Fruit fly (Drosophila melanogaster) whole organism, pupa: ENCODE data around the gene Vm26Ac.

ENCODE experiments used
- CG10348 ChIP-seq: fragments of 200-800 bp; sonication (Bioruptor generic); IDR thresholded peaks from 2 replicates; pipeline ENCODE4 v1.3.6; 2022; ENCODE audit warnings: missing biosample characterization, missing genetic modification characterization
- CG12605 ChIP-seq: fragments of 200-800 bp; sonication (Bioruptor generic); IDR thresholded peaks from 2 replicates; pipeline ENCODE4 v1.3.6; 2022; ENCODE audit warnings: missing biosample characterization, missing genetic modification characterization
- CG13204 ChIP-seq: fragments of 200-800 bp; sonication (Bioruptor generic); optimal IDR thresholded peaks from 2 replicates; lab custom pipeline; 2018; ENCODE audit warnings: missing biosample characterization, mild to moderate bottlenecking, missing genetic modification characterization, moderate library complexity
- CG14655 ChIP-seq: fragments of 200-800 bp; sonication (Bioruptor generic); optimal IDR thresholded peaks from 3 replicates; lab custom pipeline; 2017; ENCODE audit warnings: mild to moderate bottlenecking, missing biosample characterization, missing genetic modification reagents, missing genetic modification characterization
- CG15710 ChIP-seq: fragments of 200-800 bp; sonication (Bioruptor generic); optimal IDR thresholded peaks from 2 replicates; lab custom pipeline; 2018; ENCODE audit warnings: missing biosample characterization, mild to moderate bottlenecking, missing genetic modification characterization, moderate library complexity
- CG17806 ChIP-seq: fragments of 200-800 bp; sonication (Bioruptor generic); optimal IDR thresholded peaks from 2 replicates; lab custom pipeline; 2018; ENCODE audit warnings: missing biosample characterization, mild to moderate bottlenecking, missing genetic modification characterization, moderate library complexity
- CG32121 ChIP-seq: fragments of 200-800 bp; sonication (Bioruptor generic); IDR thresholded peaks from 2 replicates; pipeline ENCODE4 v1.3.6; 2022; ENCODE audit warnings: missing biosample characterization, missing genetic modification characterization
- CG34367 ChIP-seq: fragments of 200-800 bp; sonication (Bioruptor generic); optimal IDR thresholded peaks from 2 replicates; lab custom pipeline; 2018; ENCODE audit warnings: missing biosample characterization, mild to moderate bottlenecking, missing genetic modification characterization
- CG4496 ChIP-seq: fragments of 200-800 bp; sonication (Bioruptor generic); IDR thresholded peaks from 3 replicates; pipeline ENCODE4 v1.3.6; 2022; ENCODE audit warnings: missing biosample characterization, missing genetic modification characterization
- CG8159 ChIP-seq: fragments of 200-800 bp; sonication (Bioruptor generic); optimal IDR thresholded peaks from 3 replicates; lab custom pipeline; 2018; ENCODE audit warnings: missing biosample characterization, mild to moderate bottlenecking, missing genetic modification characterization, moderate library complexity
- CG8301 ChIP-seq: fragments of 200-800 bp; sonication (Bioruptor generic); optimal IDR thresholded peaks from 2 replicates; lab custom pipeline; 2018; ENCODE audit warnings: missing biosample characterization, mild to moderate bottlenecking, missing genetic modification characterization
- CG9948 ChIP-seq: fragments of 200-800 bp; sonication (Bioruptor generic); optimal IDR thresholded peaks from 2 replicates; lab custom pipeline; 2018; ENCODE audit warnings: missing biosample characterization, mild to moderate bottlenecking, missing genetic modification characterization, moderate library complexity
- D1 ChIP-seq: fragments of 200-800 bp; sonication (Bioruptor generic); optimal IDR thresholded peaks from 2 replicates; lab custom pipeline; 2018; ENCODE audit warnings: missing biosample characterization, mild to moderate bottlenecking, missing genetic modification characterization, moderate library complexity
- EcR ChIP-seq: fragments of 200-800 bp; sonication (Bioruptor generic); optimal IDR thresholded peaks from 3 replicates; lab custom pipeline; 2019; ENCODE audit warnings: missing biosample characterization, missing genetic modification characterization, mild to moderate bottlenecking, moderate library complexity, missing genetic modification reagents
- Ets98B ChIP-seq: fragments of 200-800 bp; sonication (Bioruptor generic); IDR thresholded peaks from 2 replicates; pipeline ENCODE4 v1.3.6; 2022; ENCODE audit warnings: missing biosample characterization, missing genetic modification characterization
- Pif1A ChIP-seq: fragments of 200-800 bp; sonication (Bioruptor generic); optimal IDR thresholded peaks from 3 replicates; lab custom pipeline; 2016; ENCODE audit warnings: missing biosample characterization, missing genetic modification characterization
- Pif1B ChIP-seq: fragments of 200-800 bp; sonication (Bioruptor generic); optimal IDR thresholded peaks from 3 replicates; lab custom pipeline; 2016; ENCODE audit warnings: missing biosample characterization, missing genetic modification characterization
- Snoo ChIP-seq: fragments of 200-800 bp; sonication (Bioruptor generic); optimal IDR thresholded peaks from 3 replicates; lab custom pipeline; 2017; ENCODE audit warnings: missing biosample characterization, mild to moderate bottlenecking, missing genetic modification characterization, inconsistent platforms
- fd96Ca ChIP-seq: fragments of 200-800 bp; sonication (Bioruptor generic); IDR thresholded peaks from 3 replicates; pipeline ENCODE4 v1.3.6; 2022; ENCODE audit warnings: missing biosample characterization, missing genetic modification characterization
- gl ChIP-seq: fragments of 200-800 bp; sonication (Bioruptor generic); optimal IDR thresholded peaks from 2 replicates; lab custom pipeline; 2018; ENCODE audit warnings: missing biosample characterization, mild to moderate bottlenecking, missing genetic modification characterization
- rn ChIP-seq: fragments of 200-800 bp; sonication (Bioruptor generic); IDR thresholded peaks from 2 replicates; pipeline ENCODE4 v1.3.6; 2022; ENCODE audit warnings: missing biosample characterization, missing genetic modification characterization

Vm26Ac gene

dm6 chr2L:5964211-5964610 lies 5.8 kb upstream of the Vm26Ac start:
- TF ChIP-seq CG10348: no peak
- TF ChIP-seq EcR (GFP tag; lab: Kevin White, UChicago): no peak
- no peak for TF ChIP-seq CG12605 (GFP tag; lab: Robert Waterston, UW)
- TF ChIP-seq CG13204: no peak
- TF ChIP-seq CG32121 (GFP tag; lab: Robert Waterston, UW): no peak
- TF ChIP-seq Pif1B (GFP tag; lab: Kevin White, UChicago): no peak
- TF ChIP-seq, all 21 proteins: peak for 0

- no peak for TF ChIP-seq CG10348
- no peak for TF ChIP-seq CG13204
- no peak for TF ChIP-seq Ets98B (GFP tag; lab: Robert Waterston, UW)
- no peak for TF ChIP-seq CG9948 (tag; lab: Kevin White, UChicago)
- TF ChIP-seq CG34367 (tag; lab: Kevin White, UChicago): no peak
- TF ChIP-seq CG15710: no peak
- no peak for TF ChIP-seq gl (tag; lab: Kevin White, UChicago)
- no peak for TF ChIP-seq CG8301
- no peak for TF ChIP-seq CG12605 (GFP tag; lab: Robert Waterston, UW)
- no peak for TF ChIP-seq CG8159 (tag; lab: Kevin White, UChicago)
- TF ChIP-seq D1 (tag; lab: Kevin White, UChicago): no peak
- TF ChIP-seq CG32121 (GFP tag; lab: Robert Waterston, UW): no peak
- TF ChIP-seq Snoo (tag; lab: Kevin White, UChicago): no peak
- no peak for TF ChIP-seq rn (GFP tag; lab: Robert Waterston, UW)
- no peak for TF ChIP-seq CG14655
- TF ChIP-seq fd96Ca (GFP tag; lab: Robert Waterston, UW): no peak
- no peak for TF ChIP-seq CG4496 (GFP tag; lab: Robert Waterston, UW)
- no peak for TF ChIP-seq CG17806 (tag; lab: Kevin White, UChicago)
Observed at dm6 chr2L:5963251-5963650, 4.8 kb upstream of the Vm26Ac start.

- no peak for TF ChIP-seq rn (GFP tag; lab: Robert Waterston, UW)
- no peak for TF ChIP-seq CG10348
- no peak for TF ChIP-seq CG34367 (tag; lab: Kevin White, UChicago)
- no peak for TF ChIP-seq CG4496 (GFP tag; lab: Robert Waterston, UW)
- no peak for TF ChIP-seq CG8301
- no peak for TF ChIP-seq CG9948 (tag; lab: Kevin White, UChicago)
- no peak for TF ChIP-seq Ets98B (GFP tag; lab: Robert Waterston, UW)
- no peak for TF ChIP-seq CG17806 (tag; lab: Kevin White, UChicago)
- TF ChIP-seq CG13204: no peak
- no peak for TF ChIP-seq CG15710
- TF ChIP-seq CG8159 (tag; lab: Kevin White, UChicago): no peak
- TF ChIP-seq Pif1B (GFP tag; lab: Kevin White, UChicago): no peak
- TF ChIP-seq Snoo (tag; lab: Kevin White, UChicago): no peak
- TF ChIP-seq D1 (tag; lab: Kevin White, UChicago): no peak
- TF ChIP-seq gl (tag; lab: Kevin White, UChicago): no peak
- no peak for TF ChIP-seq CG14655
- TF ChIP-seq CG32121 (GFP tag; lab: Robert Waterston, UW): no peak
- TF ChIP-seq fd96Ca (GFP tag; lab: Robert Waterston, UW): no peak
Observed at dm6 chr2L:5961169-5961918, 2.9 kb upstream of the Vm26Ac start.

dm6 chr2L:5959863-5960658 lies 1.6 kb upstream of the Vm26Ac start, which contains the start of gene Vm26Aa:
TSS of gene Vm26Aa (minus strand) at chr2L:5960340.
- no peak for TF ChIP-seq CG8159 (tag; lab: Kevin White, UChicago)
- TF ChIP-seq CG12605 (GFP tag; lab: Robert Waterston, UW): no peak
- TF ChIP-seq CG10348: no peak
- no peak for TF ChIP-seq gl (tag; lab: Kevin White, UChicago)
- TF ChIP-seq CG9948 (tag; lab: Kevin White, UChicago): no peak
- no peak for TF ChIP-seq CG13204
- no peak for TF ChIP-seq Pif1A (GFP tag; lab: Kevin White, UChicago)
- no peak for TF ChIP-seq EcR (GFP tag; lab: Kevin White, UChicago)
- TF ChIP-seq CG15710: no peak
- TF ChIP-seq CG8301: no peak
- no peak for TF ChIP-seq fd96Ca (GFP tag; lab: Robert Waterston, UW)
- no peak for TF ChIP-seq Snoo (tag; lab: Kevin White, UChicago)
- no peak for TF ChIP-seq Pif1B (GFP tag; lab: Kevin White, UChicago)
- no peak for TF ChIP-seq CG32121 (GFP tag; lab: Robert Waterston, UW)

- TF ChIP-seq gl (tag; lab: Kevin White, UChicago): no peak
- no peak for TF ChIP-seq CG9948 (tag; lab: Kevin White, UChicago)
- no peak for TF ChIP-seq CG8301
- no peak for TF ChIP-seq CG32121 (GFP tag; lab: Robert Waterston, UW)
- no peak for TF ChIP-seq CG15710
- no peak for TF ChIP-seq CG14655
- no peak for TF ChIP-seq CG34367 (tag; lab: Kevin White, UChicago)
- no peak for TF ChIP-seq CG12605 (GFP tag; lab: Robert Waterston, UW)
- TF ChIP-seq CG10348: no peak
- no peak for TF ChIP-seq Snoo (tag; lab: Kevin White, UChicago)
- TF ChIP-seq EcR (GFP tag; lab: Kevin White, UChicago): no peak
- no peak for TF ChIP-seq CG17806 (tag; lab: Kevin White, UChicago)
- no peak for TF ChIP-seq CG4496 (GFP tag; lab: Robert Waterston, UW)
- no peak for TF ChIP-seq Ets98B (GFP tag; lab: Robert Waterston, UW)
- no peak for TF ChIP-seq CG8159 (tag; lab: Kevin White, UChicago)
- no peak for TF ChIP-seq fd96Ca (GFP tag; lab: Robert Waterston, UW)
- no peak for TF ChIP-seq Pif1B (GFP tag; lab: Kevin White, UChicago)
- no peak for TF ChIP-seq D1 (tag; lab: Kevin White, UChicago)
- no peak for TF ChIP-seq rn (GFP tag; lab: Robert Waterston, UW)
- no peak for TF ChIP-seq CG13204
Observed at dm6 chr2L:5956706-5957105, 1.7 kb downstream of the Vm26Ac start, which contains the start of the genes CG13998 and Vm26Ab. TSS of gene CG13998 (minus strand) at chr2L:5956819. TSS of gene Vm26Ab (plus strand) at chr2L:5957004.
